In the genomic region with DNA sequence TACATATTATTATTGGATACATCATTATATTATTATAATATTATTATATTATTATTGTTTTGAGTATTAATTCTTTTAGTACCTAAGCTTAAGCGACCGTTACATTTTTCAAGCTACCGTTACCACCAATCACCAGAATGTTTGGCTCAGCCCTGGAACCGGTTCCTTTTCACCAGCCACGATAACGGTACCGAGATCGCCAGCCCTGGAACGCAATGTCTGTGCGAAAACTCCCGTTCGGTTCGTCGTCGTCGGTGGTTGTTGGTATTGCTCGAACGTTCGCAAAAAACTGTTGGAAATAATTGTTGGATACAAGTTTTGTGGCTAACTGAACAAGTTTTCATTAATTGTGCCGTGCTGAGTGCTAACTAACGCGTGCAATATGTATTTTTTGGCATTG, we compare ENCODE assay signal across 1 fruit fly cellular context.
A peak's percentile ranks its signal among the peaks of the same experiment; 100 is the strongest.
TF ChIP-seq lines count a peak whose summit lies in the region.

Gene CG42404, plus strand, starts transcription at position 360 of the 400 bp plus-strand sequence.

TF ChIP-seq in whole organism, embryonic, 481 proteins besides CTCF, POLR2A, EP300 and RAD21 (continued from another document):
- TF ChIP-seq CG7839 (tag; optimal IDR thresholded peaks at IDR 0.05; lab: Kevin White, UChicago) = no peak
- no peak for TF ChIP-seq Mrtf (GFP tag; IDR thresholded peaks at IDR 0.05; lab: Robert Waterston, UW)
- peak; percentile 82 for TF ChIP-seq Med (GFP tag; lab: Kevin White, UChicago)
- TF ChIP-seq CG10462 (GFP tag; optimal IDR thresholded peaks at IDR 0.05; lab: Kevin White, UChicago) = peak; percentile 68
- peak; percentile 6 for TF ChIP-seq Dp (GFP tag; optimal IDR thresholded peaks at IDR 0.05; lab: Kevin White, UChicago)
- TF ChIP-seq al (GFP tag; IDR thresholded peaks at IDR 0.05; lab: Robert Waterston, UW) = no peak
- TF ChIP-seq run (tag; optimal IDR thresholded peaks at IDR 0.05; lab: Kevin White, UChicago) = no peak
- peak; percentile 4 for TF ChIP-seq Lhr (GFP tag; optimal IDR thresholded peaks at IDR 0.05; lab: Kevin White, UChicago)
TF ChIP-seq in whole organism, embryonic: peak in this region for 24.
